Worm (Caenorhabditis elegans) whole organism, late embryonic: ENCODE results near the gene nhr-126.

ENCODE experiments used
- C08G9.2 ChIP-seq: sonication (generic microtip); optimal IDR thresholded peaks from 2 replicates; lab custom pipeline; 2016; ENCODE audit warnings: mild to moderate bottlenecking, missing genetic modification characterization, moderate library complexity, missing compliant biosample characterization
- C38D4.7 ChIP-seq: fragments of 200-800 bp; sonication (Bioruptor generic); optimal IDR thresholded peaks from 2 replicates; lab custom pipeline; 2018; ENCODE audit warnings: mild to moderate bottlenecking, missing genetic modification characterization, moderate library complexity, missing compliant biosample characterization
- F13H6.1 ChIP-seq: sonication (generic microtip); optimal IDR thresholded peaks from 2 replicates; lab custom pipeline; 2016; ENCODE audit warnings: missing genetic modification characterization, missing compliant biosample characterization
- K02D7.2 ChIP-seq: sonication (generic microtip); optimal IDR thresholded peaks from 2 replicates; lab custom pipeline; 2017; ENCODE audit warnings: mild to moderate bottlenecking, missing genetic modification characterization, missing compliant biosample characterization
- K09A11.1 ChIP-seq: sonication (generic microtip); optimal IDR thresholded peaks from 2 replicates; lab custom pipeline; 2017; ENCODE audit warnings: antibody characterized with exemption, mild to moderate bottlenecking, missing genetic modification characterization, missing compliant biosample characterization; ENCODE audit not compliant: insufficient read depth
- T23F11.4 ChIP-seq: fragments of 200-800 bp; sonication (Bioruptor generic); optimal IDR thresholded peaks from 2 replicates; lab custom pipeline; 2018; ENCODE audit warnings: mild to moderate bottlenecking, missing genetic modification characterization, missing compliant biosample characterization
- Y22D7AL.16 ChIP-seq: sonication (generic microtip); optimal IDR thresholded peaks from 2 replicates; lab custom pipeline; 2016; ENCODE audit warnings: missing genetic modification characterization, missing compliant biosample characterization
- ahr-1 ChIP-seq: sonication (generic microtip); optimal IDR thresholded peaks from 2 replicates; lab custom pipeline; 2016; ENCODE audit warnings: missing genetic modification characterization, missing compliant biosample characterization
- ama-1 ChIP-seq: fragments of 150-350 bp; optimal IDR thresholded peaks from 2 replicates; lab custom pipeline; 2014
- ceh-18 ChIP-seq: sonication (generic microtip); optimal IDR thresholded peaks from 2 replicates; lab custom pipeline; 2016; ENCODE audit warnings: missing genetic modification characterization, missing compliant biosample characterization
- ceh-19 ChIP-seq: fragments of 200-800 bp; sonication (Bioruptor generic); optimal IDR thresholded peaks from 2 replicates; lab custom pipeline; 2018; ENCODE audit warnings: mild to moderate bottlenecking, missing genetic modification characterization, missing compliant biosample characterization
- ceh-2 ChIP-seq: sonication (generic microtip); optimal IDR thresholded peaks from 2 replicates; lab custom pipeline; 2016; ENCODE audit warnings: missing genotype, missing genetic modification characterization, missing compliant biosample characterization
- ceh-22 ChIP-seq: sonication (generic microtip); optimal IDR thresholded peaks from 2 replicates; lab custom pipeline; 2017; ENCODE audit warnings: missing biosample characterization, missing genetic modification characterization
- ceh-30 ChIP-seq: fragments of 150-350 bp; optimal IDR thresholded peaks from 2 replicates; lab custom pipeline; 2014; ENCODE audit warnings: missing biosample characterization, missing genetic modification characterization
- ceh-34 ChIP-seq: sonication (generic microtip); optimal IDR thresholded peaks from 2 replicates; lab custom pipeline; 2016; ENCODE audit warnings: mild to moderate bottlenecking, missing genetic modification characterization, missing compliant biosample characterization
- ceh-48 ChIP-seq: sonication (generic microtip); optimal IDR thresholded peaks from 2 replicates; lab custom pipeline; 2016; ENCODE audit warnings: missing genetic modification characterization, inconsistent platforms, missing compliant biosample characterization
- ceh-6 ChIP-seq: fragments of 200-800 bp; sonication (Bioruptor generic); optimal IDR thresholded peaks from 2 replicates; lab custom pipeline; 2018; ENCODE audit warnings: mild to moderate bottlenecking, missing genetic modification characterization, missing compliant biosample characterization
- dmd-4 ChIP-seq: sonication (generic microtip); optimal IDR thresholded peaks from 2 replicates; lab custom pipeline; 2016; ENCODE audit warnings: borderline replicate concordance, missing genetic modification characterization, missing compliant biosample characterization
- elt-4 ChIP-seq: sonication (generic microtip); optimal IDR thresholded peaks from 2 replicates; lab custom pipeline; 2016; ENCODE audit warnings: missing genetic modification characterization, missing compliant biosample characterization
- ets-4 ChIP-seq: sonication (generic microtip); optimal IDR thresholded peaks from 2 replicates; lab custom pipeline; 2016; ENCODE audit warnings: missing genetic modification characterization, missing compliant biosample characterization
- eyg-1 ChIP-seq: sonication (generic microtip); optimal IDR thresholded peaks from 2 replicates; lab custom pipeline; 2016; ENCODE audit warnings: missing genotype, missing genetic modification characterization, missing compliant biosample characterization
- fkh-10 ChIP-seq: fragments of 150-350 bp; optimal IDR thresholded peaks from 2 replicates; lab custom pipeline; 2014; ENCODE audit warnings: missing biosample characterization, missing genetic modification reagents, missing genetic modification characterization
- hlh-15 ChIP-seq: sonication (generic microtip); optimal IDR thresholded peaks from 2 replicates; lab custom pipeline; 2016; ENCODE audit warnings: missing genetic modification characterization, missing compliant biosample characterization
- hlh-6 ChIP-seq: sonication (generic microtip); optimal IDR thresholded peaks from 2 replicates; lab custom pipeline; 2016; ENCODE audit warnings: missing genotype, missing genetic modification characterization, missing compliant biosample characterization
- hlh-8 ChIP-seq: sonication (generic microtip); optimal IDR thresholded peaks from 2 replicates; lab custom pipeline; 2016; ENCODE audit warnings: missing genotype, missing genetic modification characterization, missing compliant biosample characterization
- lim-6 ChIP-seq: sonication (generic microtip); optimal IDR thresholded peaks from 2 replicates; lab custom pipeline; 2016; ENCODE audit warnings: missing genetic modification characterization, missing compliant biosample characterization
- mec-3 ChIP-seq: sonication (generic microtip); optimal IDR thresholded peaks from 2 replicates; lab custom pipeline; 2016; ENCODE audit warnings: borderline replicate concordance, missing genetic modification characterization, missing compliant biosample characterization
- nfya-1 ChIP-seq: sonication (generic microtip); optimal IDR thresholded peaks from 2 replicates; lab custom pipeline; 2017; ENCODE audit warnings: missing genetic modification characterization, mild to moderate bottlenecking, missing compliant biosample characterization, antibody characterized with exemption, moderate library complexity
- nhr-232 ChIP-seq: sonication (generic microtip); optimal IDR thresholded peaks from 2 replicates; lab custom pipeline; 2016; ENCODE audit warnings: missing genetic modification characterization, missing compliant biosample characterization
- pax-1 ChIP-seq: fragments of 150-350 bp; optimal IDR thresholded peaks from 2 replicates; lab custom pipeline; 2014; ENCODE audit warnings: missing biosample characterization, missing genetic modification characterization
- pha-2 ChIP-seq: sonication (generic microtip); optimal IDR thresholded peaks from 2 replicates; lab custom pipeline; 2017; ENCODE audit warnings: mild to moderate bottlenecking, missing genetic modification characterization, missing compliant biosample characterization
- pha-4 ChIP-seq: fragments of 150-350 bp; optimal IDR thresholded peaks from 2 replicates; lab custom pipeline; 2018; ENCODE audit warnings: missing biosample characterization, missing genetic modification reagents, missing genetic modification characterization
- pqm-1 ChIP-seq: sonication (generic microtip); optimal IDR thresholded peaks from 2 replicates; lab custom pipeline; 2016; ENCODE audit warnings: missing genetic modification characterization, missing compliant biosample characterization
- rnt-1 ChIP-seq: sonication (generic microtip); optimal IDR thresholded peaks from 2 replicates; lab custom pipeline; 2016; ENCODE audit warnings: missing genetic modification characterization, missing compliant biosample characterization
- sdc-2 ChIP-seq: sonication (generic microtip); optimal IDR thresholded peaks from 2 replicates; lab custom pipeline; 2016; ENCODE audit warnings: missing genotype, missing genetic modification characterization, missing compliant biosample characterization
- sox-4 ChIP-seq: sonication (generic microtip); optimal IDR thresholded peaks from 2 replicates; lab custom pipeline; 2017; ENCODE audit warnings: mild to moderate bottlenecking, missing genetic modification characterization, inconsistent platforms, missing compliant biosample characterization
- tbx-7 ChIP-seq: sonication (generic microtip); optimal IDR thresholded peaks from 2 replicates; lab custom pipeline; 2016; ENCODE audit warnings: missing genotype, missing genetic modification characterization, missing compliant biosample characterization
- ttx-3 ChIP-seq: sonication (generic microtip); optimal IDR thresholded peaks from 2 replicates; lab custom pipeline; 2016; ENCODE audit warnings: missing genetic modification reagents, missing genetic modification characterization, missing compliant biosample characterization
- unc-42 ChIP-seq: sonication (generic microtip); optimal IDR thresholded peaks from 2 replicates; lab custom pipeline; 2016; ENCODE audit warnings: missing genotype, missing genetic modification characterization, missing compliant biosample characterization
- unc-55 ChIP-seq: sonication (generic microtip); optimal IDR thresholded peaks from 2 replicates; lab custom pipeline; 2017; ENCODE audit warnings: missing biosample characterization, missing genetic modification reagents, missing genetic modification characterization
- zip-5 ChIP-seq: sonication (generic microtip); optimal IDR thresholded peaks from 2 replicates; lab custom pipeline; 2016; ENCODE audit warnings: missing genetic modification characterization, missing compliant biosample characterization
- ztf-16 ChIP-seq: sonication (generic microtip); optimal IDR thresholded peaks from 2 replicates; lab custom pipeline; 2017; ENCODE audit warnings: missing genetic modification characterization, missing compliant biosample characterization

Gene nhr-126

DNA sequence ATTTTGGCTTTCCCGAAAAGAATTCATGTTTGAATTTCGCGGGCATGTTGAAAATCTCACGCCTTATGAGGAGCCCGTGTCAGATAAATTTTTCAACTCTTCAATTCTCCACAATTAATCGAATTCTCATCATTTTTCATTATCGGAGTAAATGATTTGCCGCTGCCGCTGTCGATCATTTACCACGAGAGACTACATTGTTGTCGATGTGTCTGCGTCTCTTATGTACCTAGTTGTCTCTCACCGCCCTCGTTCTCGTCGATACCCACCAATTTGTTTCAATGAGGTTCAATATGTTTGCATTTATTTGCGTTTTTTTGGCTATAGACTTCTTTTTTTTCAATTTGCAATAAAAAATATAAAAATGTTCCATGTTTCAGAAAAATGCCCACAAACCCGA is 36.8 kb upstream of the nhr-126 start, which contains the start of gene nhr-13:
Gene nhr-13 (plus strand): TSS at position 369 of the 400 bp plus-strand sequence.
- no peak for TF ChIP-seq ceh-34 (tag; lab: Kevin White, UChicago)
- no peak for TF ChIP-seq ahr-1 (tag; lab: Kevin White, UChicago)
- no peak for TF ChIP-seq ets-4 (tag; lab: Kevin White, UChicago)
- TF ChIP-seq mec-3 (tag; lab: Kevin White, UChicago) = no peak
- no peak for TF ChIP-seq fkh-10 (GFP tag; lab: Kevin White, UChicago)
- TF ChIP-seq hlh-15 (tag; lab: Kevin White, UChicago) = no peak
- no peak for TF ChIP-seq pqm-1 (tag; lab: Kevin White, UChicago)
- no peak for TF ChIP-seq ztf-16 (tag; lab: Kevin White, UChicago)
- no peak for TF ChIP-seq eyg-1 (tag; lab: Kevin White, UChicago)
- TF ChIP-seq ceh-18 (tag; lab: Kevin White, UChicago) = no peak
- TF ChIP-seq K02D7.2 (tag; lab: Kevin White, UChicago) = no peak
- no peak for TF ChIP-seq F13H6.1 (tag; lab: Kevin White, UChicago)
- TF ChIP-seq hlh-6 (tag; lab: Kevin White, UChicago) = no peak
- TF ChIP-seq pha-2 (tag; lab: Kevin White, UChicago) = no peak
- TF ChIP-seq unc-42 (tag; lab: Kevin White, UChicago) = no peak
- TF ChIP-seq pax-1 (tag; lab: Kevin White, UChicago) = no peak
- TF ChIP-seq, all 69 proteins: peak for 0

DNA sequence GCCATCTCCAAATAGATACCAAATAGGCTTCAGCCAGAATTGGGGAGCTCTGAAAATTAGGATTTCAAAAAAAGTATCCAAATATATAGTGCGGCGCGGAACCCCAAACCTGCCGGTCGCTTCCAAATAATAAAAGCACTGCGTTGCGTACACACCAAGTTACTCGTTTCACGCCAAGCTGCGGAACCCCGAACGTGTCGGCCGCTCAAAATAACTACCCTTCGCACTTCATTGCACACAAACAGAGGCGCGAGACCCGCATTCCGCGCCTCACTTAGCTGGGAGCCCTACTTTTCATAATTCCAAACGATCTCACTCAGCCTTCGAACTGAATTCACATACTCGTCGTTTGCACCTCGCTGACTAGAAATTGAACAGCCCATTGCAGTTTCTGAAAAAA is 29.3 kb upstream of the nhr-126 start:
- TF ChIP-seq sox-4 (tag; lab: Kevin White, UChicago) (no peak), ceh-30 (no peak), rnt-1 (tag; lab: Kevin White, UChicago) (no peak)
- TF ChIP-seq, all 69 proteins: peak for 0

DNA sequence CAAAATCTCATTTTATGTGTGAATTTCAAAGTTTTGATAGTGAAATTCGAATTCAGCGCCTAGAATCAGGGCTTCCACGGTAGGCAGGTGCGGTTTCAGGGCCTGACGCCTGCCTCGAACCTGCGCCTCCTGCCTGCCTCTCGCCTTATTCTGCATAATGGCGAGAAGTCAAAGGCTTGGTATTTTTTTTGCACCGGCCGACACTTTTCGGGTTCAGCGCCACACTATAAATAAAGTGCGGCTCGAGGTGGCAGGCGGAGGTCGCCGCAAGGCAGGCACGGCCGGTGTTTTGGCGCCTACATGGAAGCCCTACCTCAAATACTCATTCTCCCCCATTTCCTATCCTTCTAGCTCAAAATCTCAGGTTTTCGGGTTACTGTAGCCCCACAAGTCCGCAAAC is 28.5 kb upstream of the nhr-126 start:
- TF ChIP-seq K02D7.2 (tag; lab: Kevin White, UChicago) (no peak), elt-4 (no peak), pqm-1 (tag; lab: Kevin White, UChicago) (no peak), zip-5 (tag; lab: Kevin White, UChicago) (no peak), F13H6.1 (tag; lab: Kevin White, UChicago) (no peak), C38D4.7 (GFP tag; lab: Kevin White, UChicago) (no peak), sdc-2 (tag; lab: Kevin White, UChicago) (no peak), ets-4 (tag; lab: Kevin White, UChicago) (no peak), ama-1 (lab: Kevin White, UChicago) (no peak), pha-4 (tag; lab: Kevin White, UChicago) (no peak), tbx-7 (tag; lab: Kevin White, UChicago) (no peak), nhr-232 (no peak), ceh-2 (tag; lab: Kevin White, UChicago) (no peak), lim-6 (no peak), sox-4 (tag; lab: Kevin White, UChicago) (no peak), unc-55 (GFP tag; lab: Kevin White, UChicago) (no peak), K09A11.1 (no peak)

DNA sequence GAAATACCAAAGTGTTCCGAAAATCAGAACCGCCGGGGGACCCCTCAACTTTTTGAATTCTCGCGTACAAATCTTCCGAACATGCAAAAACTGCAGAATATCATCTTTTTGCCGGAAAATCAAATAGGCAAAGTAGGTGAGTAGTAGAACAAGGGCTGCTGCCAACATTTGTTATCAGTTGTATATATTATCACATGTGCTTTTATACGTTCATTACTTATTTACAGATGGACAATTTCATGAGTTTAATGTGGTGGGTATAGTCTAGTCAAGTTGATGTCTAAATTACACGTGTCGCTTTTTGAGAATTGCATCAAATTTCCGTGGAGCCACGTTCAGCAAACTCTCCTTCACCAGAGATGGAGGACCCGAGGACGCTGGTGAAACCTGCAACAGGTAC is 27.6 kb upstream of the nhr-126 start, which contains the start of gene cyp-32B1:
Gene cyp-32B1 (minus strand): TSS at position 176 of the 400 bp plus-strand sequence.
- TF ChIP-seq pha-2 (tag; lab: Kevin White, UChicago) = no peak
- no peak for TF ChIP-seq ceh-48
- TF ChIP-seq nhr-232 = no peak
- no peak for TF ChIP-seq dmd-4 (tag; lab: Kevin White, UChicago)
- TF ChIP-seq ceh-18 (tag; lab: Kevin White, UChicago) = no peak
- TF ChIP-seq pha-4 (tag; lab: Kevin White, UChicago) = no peak
- TF ChIP-seq tbx-7 (tag; lab: Kevin White, UChicago) = no peak
- no peak for TF ChIP-seq T23F11.4 (GFP tag; lab: Kevin White, UChicago)
- no peak for TF ChIP-seq hlh-8 (tag; lab: Kevin White, UChicago)
- no peak for TF ChIP-seq K02D7.2 (tag; lab: Kevin White, UChicago)
- no peak for TF ChIP-seq fkh-10 (GFP tag; lab: Kevin White, UChicago)
- no peak for TF ChIP-seq C08G9.2 (tag; lab: Kevin White, UChicago)
- TF ChIP-seq ceh-19 = no peak
- TF ChIP-seq ceh-6 = no peak
- no peak for TF ChIP-seq lim-6
- TF ChIP-seq ceh-22 (tag; lab: Kevin White, UChicago) = no peak
- TF ChIP-seq Y22D7AL.16 (tag; lab: Kevin White, UChicago) = no peak
- no peak for TF ChIP-seq ttx-3 (tag; lab: Kevin White, UChicago)
- TF ChIP-seq nfya-1 (tag; lab: Kevin White, UChicago) = no peak
- TF ChIP-seq, all 69 proteins: peak for 0
